Worm (Caenorhabditis elegans) whole organism, L3 larva: ENCODE measurements around the gene txt-2.

ENCODE experiments used
- aly-2 ChIP-seq: fragments of 150-350 bp; optimal IDR thresholded peaks from 2 replicates; lab custom pipeline; 2014; ENCODE audit warnings: missing biosample characterization, missing genetic modification characterization
- ceh-16 ChIP-seq: sonication (generic microtip); optimal IDR thresholded peaks from 2 replicates; lab custom pipeline; 2017; ENCODE audit warnings: missing biosample characterization, missing genetic modification characterization
- daf-12 ChIP-seq: fragments of 150-350 bp; optimal IDR thresholded peaks from 2 replicates; lab custom pipeline; 2014; ENCODE audit warnings: missing biosample characterization, missing genetic modification reagents, missing genetic modification characterization
- nhr-23 ChIP-seq: fragments of 150-350 bp; optimal IDR thresholded peaks from 2 replicates; lab custom pipeline; 2014; ENCODE audit warnings: missing biosample characterization, missing genetic modification reagents, missing genetic modification characterization
- nhr-25 ChIP-seq: sonication (generic microtip); optimal IDR thresholded peaks from 2 replicates; lab custom pipeline; 2017; ENCODE audit warnings: missing biosample characterization, missing genetic modification characterization
- nhr-28 ChIP-seq: fragments of 150-350 bp; optimal IDR thresholded peaks from 2 replicates; lab custom pipeline; 2014; ENCODE audit warnings: missing biosample characterization, missing genetic modification characterization

DNA sequence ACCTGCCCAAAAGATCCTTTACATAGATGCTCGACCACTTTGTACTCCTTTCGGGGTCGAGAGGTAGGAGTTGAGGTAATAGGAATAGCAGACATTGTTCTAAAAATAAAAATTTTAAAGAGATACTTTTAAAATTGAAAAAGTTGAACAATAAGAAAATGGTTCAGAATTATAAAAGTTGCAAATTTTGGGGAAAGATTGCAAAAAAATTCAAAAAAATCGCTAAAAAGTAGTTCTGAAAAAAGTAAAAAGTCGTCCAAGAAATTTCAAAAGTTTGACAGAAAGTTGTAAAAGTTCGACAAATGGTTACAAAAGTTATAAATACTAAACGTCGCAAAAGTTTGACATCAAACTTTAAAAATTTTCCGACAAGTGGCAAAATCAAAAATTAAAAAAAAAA is 2.2 kb downstream of the txt-2 start, which contains the start of gene R02C2.1:
- TF ChIP-seq nhr-23 (tag; lab: Kevin White, UChicago) (no peak), daf-12 (no peak), nhr-28 (tag; lab: Kevin White, UChicago) (no peak), aly-2 (tag; lab: Kevin White, UChicago) (no peak), nhr-25 (tag; lab: Kevin White, UChicago) (no peak), ceh-16 (tag; lab: Kevin White, UChicago) (no peak)
